Fruit fly (Drosophila melanogaster): ENCODE measurements around the gene CG11251.

DNA sequence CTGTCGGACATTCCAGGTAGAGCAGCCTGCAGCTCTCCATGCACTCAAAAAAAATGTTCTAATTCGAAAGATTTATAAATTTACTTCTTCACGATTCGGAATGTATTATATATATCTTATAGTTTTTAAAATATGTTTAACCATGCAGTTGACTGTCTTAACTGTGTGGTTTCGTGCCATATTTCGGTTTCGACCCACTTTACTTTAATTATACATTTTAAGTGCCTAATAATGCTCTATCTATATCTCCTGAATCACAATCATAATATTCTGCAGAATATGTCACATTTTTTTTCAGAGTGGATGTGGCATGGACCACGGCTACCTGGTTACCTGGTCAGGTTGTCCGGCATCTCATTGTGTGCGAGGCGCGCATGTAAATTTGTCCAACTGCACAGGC lies 40.1 kb downstream of the CG11251 start:
- TF ChIP-seq esn (GFP tag; optimal IDR thresholded peaks at IDR 0.05) (peak; percentile 38), Lpt (GFP tag; optimal IDR thresholded peaks at IDR 0.05) (peak; percentile 16), CG10669 (GFP tag; optimal IDR thresholded peaks at IDR 0.05) (peak; percentile 32), CG11902 (GFP tag; optimal IDR thresholded peaks at IDR 0.05) (no peak), CG8632 (GFP tag; optimal IDR thresholded peaks at IDR 0.05) (peak; percentile 16), CG15336 (GFP tag; IDR thresholded peaks at IDR 0.05) (0 out of 2 replicates have a peak, but pooled peaks have one; percentile 34), Ets21C (GFP tag; optimal IDR thresholded peaks at IDR 0.05) (no peak), eg (GFP tag; IDR thresholded peaks at IDR 0.05) (no peak)
